Worm (Caenorhabditis elegans) whole organism, young adult: ENCODE measurements around the gene C09G9.3.

Experiments used
- C17E4.6 ChIP-seq: fragments of 200-800 bp; sonication (Bioruptor generic); IDR thresholded peaks from 2 replicates; pipeline ENCODE4 v1.3.6; 2022; ENCODE audit warnings: missing genetic modification reagents, missing genetic modification characterization, missing compliant biosample characterization
- F37B4.10 ChIP-seq: fragments of 200-800 bp; sonication (Bioruptor generic); IDR thresholded peaks from 2 replicates; pipeline ENCODE4 v1.3.6; 2022; ENCODE audit warnings: missing genetic modification characterization, missing compliant biosample characterization
- F49E8.2 ChIP-seq: sonication (generic microtip); optimal IDR thresholded peaks from 3 replicates; lab custom pipeline; 2017; ENCODE audit warnings: missing genetic modification characterization, mild to moderate bottlenecking, missing compliant biosample characterization, antibody characterized with exemption, moderate library complexity; ENCODE audit not compliant: insufficient read depth
- F52B5.7 ChIP-seq: sonication (generic microtip); optimal IDR thresholded peaks from 2 replicates; lab custom pipeline; 2016; ENCODE audit warnings: mild to moderate bottlenecking, missing genetic modification characterization, missing compliant biosample characterization
- F57A8.1 ChIP-seq: fragments of 200-800 bp; sonication (Bioruptor generic); optimal IDR thresholded peaks from 2 replicates; lab custom pipeline; 2018; ENCODE audit warnings: mild to moderate bottlenecking, missing genetic modification characterization, moderate library complexity, missing compliant biosample characterization
- K11D2.4 ChIP-seq: fragments of 200-800 bp; sonication (Bioruptor generic); IDR thresholded peaks from 2 replicates; pipeline ENCODE4 v1.3.6; 2022; ENCODE audit warnings: missing genetic modification reagents, missing genetic modification characterization, missing compliant biosample characterization
- K12H6.12 ChIP-seq: fragments of 200-800 bp; sonication (Bioruptor generic); optimal IDR thresholded peaks from 2 replicates; lab custom pipeline; 2018; ENCODE audit warnings: mild to moderate bottlenecking, missing genetic modification characterization, missing compliant biosample characterization
- T26A5.8 ChIP-seq: sonication (generic microtip); optimal IDR thresholded peaks from 2 replicates; lab custom pipeline; 2016; ENCODE audit warnings: missing genetic modification characterization, missing compliant biosample characterization
- Y53F4B.3 ChIP-seq: fragments of 200-800 bp; sonication (Bioruptor generic); IDR thresholded peaks from 2 replicates; pipeline ENCODE4 v1.3.6; 2022; ENCODE audit warnings: missing genetic modification reagents, missing genetic modification characterization, missing compliant biosample characterization
- Y79H2A.3 ChIP-seq: fragments of 200-800 bp; sonication (Bioruptor generic); conservative IDR thresholded peaks from 2 replicates; pipeline ENCODE4 v1.3.6; 2022; ENCODE audit warnings: missing genetic modification reagents, missing genetic modification characterization, missing compliant biosample characterization
- ZK185.1 ChIP-seq: sonication (generic microtip); optimal IDR thresholded peaks from 2 replicates; lab custom pipeline; 2016; ENCODE audit warnings: mild to moderate bottlenecking, missing genetic modification characterization, missing compliant biosample characterization; ENCODE audit not compliant: poor library complexity, severe bottlenecking
- akir-1 ChIP-seq: fragments of 200-800 bp; sonication (Bioruptor generic); optimal IDR thresholded peaks from 2 replicates; lab custom pipeline; 2018; ENCODE audit warnings: mild to moderate bottlenecking, missing genetic modification characterization, moderate library complexity, missing compliant biosample characterization
- ama-1 ChIP-seq, 3 experiments: fragments of 150-350 bp in 1 of 3; sonication (generic microtip) in 2 of 3; optimal IDR thresholded peaks; 2 replicates each; lab custom pipeline; 2014 to 2018; ENCODE audit warnings: missing biosample characterization in 2 of 3, missing genetic modification characterization in 2 of 3, missing genetic modification reagents in 2 of 3
- attf-3 ChIP-seq: fragments of 200-800 bp; sonication (Bioruptor generic); conservative IDR thresholded peaks from 2 replicates; pipeline ENCODE4 v1.3.6; 2022; ENCODE audit warnings: missing genetic modification reagents, missing genetic modification characterization, missing compliant biosample characterization
- attf-5 ChIP-seq: fragments of 200-800 bp; sonication (Bioruptor generic); optimal IDR thresholded peaks from 2 replicates; lab custom pipeline; 2018; ENCODE audit warnings: mild to moderate bottlenecking, missing genetic modification characterization, missing compliant biosample characterization
- ceh-100 ChIP-seq: fragments of 200-800 bp; sonication (Bioruptor generic); IDR thresholded peaks from 2 replicates; pipeline ENCODE4 v1.3.6; 2022; ENCODE audit warnings: missing genetic modification reagents, missing genetic modification characterization, missing compliant biosample characterization
- ceh-27 ChIP-seq: fragments of 200-800 bp; sonication (Bioruptor generic); optimal IDR thresholded peaks from 2 replicates; lab custom pipeline; 2018; ENCODE audit warnings: mild to moderate bottlenecking, missing genetic modification characterization, moderate library complexity, missing compliant biosample characterization
- ceh-40 ChIP-seq: fragments of 200-800 bp; sonication (Bioruptor generic); IDR thresholded peaks from 2 replicates; pipeline ENCODE4 v1.3.6; 2022; ENCODE audit warnings: missing genetic modification characterization, missing compliant biosample characterization
- ceh-58 ChIP-seq: fragments of 200-800 bp; sonication (Bioruptor generic); IDR thresholded peaks from 2 replicates; pipeline ENCODE4 v1.3.6; 2022; ENCODE audit warnings: missing genetic modification characterization, missing compliant biosample characterization
- ceh-79 ChIP-seq: sonication (generic microtip); optimal IDR thresholded peaks from 2 replicates; lab custom pipeline; 2017; ENCODE audit warnings: mild to moderate bottlenecking, missing genetic modification characterization, missing compliant biosample characterization
- dox-1 ChIP-seq: fragments of 200-800 bp; sonication (Bioruptor generic); IDR thresholded peaks from 2 replicates; pipeline ENCODE4 v1.3.6; 2022; ENCODE audit warnings: missing genetic modification reagents, missing genetic modification characterization, missing compliant biosample characterization
- efl-1 ChIP-seq: fragments of 150-350 bp; optimal IDR thresholded peaks from 2 replicates; lab custom pipeline; 2014; ENCODE audit warnings: missing biosample characterization, missing genetic modification reagents, missing genetic modification characterization
- egl-44 ChIP-seq: fragments of 200-800 bp; sonication (Bioruptor generic); IDR thresholded peaks from 2 replicates; pipeline ENCODE4 v1.3.6; 2022; ENCODE audit warnings: missing genetic modification reagents, missing genetic modification characterization, missing compliant biosample characterization
- fkh-3 ChIP-seq: sonication (generic microtip); optimal IDR thresholded peaks from 2 replicates; lab custom pipeline; 2016; ENCODE audit warnings: mild to moderate bottlenecking, missing genetic modification characterization, missing compliant biosample characterization
- hrde-1 ChIP-seq: sonication (generic microtip); optimal IDR thresholded peaks from 2 replicates; lab custom pipeline; 2016; ENCODE audit warnings: missing genetic modification characterization, mild to moderate bottlenecking, missing compliant biosample characterization, moderate library complexity, missing genotype, missing genetic modification reagents, borderline replicate concordance
- lag-1 ChIP-seq: fragments of 200-800 bp; sonication (Bioruptor generic); IDR thresholded peaks from 2 replicates; pipeline ENCODE4 v1.3.6; 2022; ENCODE audit warnings: missing genetic modification reagents, missing genetic modification characterization, missing compliant biosample characterization
- let-526 ChIP-seq: fragments of 200-800 bp; sonication (Bioruptor generic); IDR thresholded peaks from 2 replicates; pipeline ENCODE4 v1.3.6; 2022; ENCODE audit warnings: missing genetic modification reagents, missing genetic modification characterization, missing compliant biosample characterization
- lin-26 ChIP-seq: fragments of 200-800 bp; sonication (Bioruptor generic); IDR thresholded peaks from 2 replicates; pipeline ENCODE4 v1.3.6; 2022; ENCODE audit warnings: missing genetic modification reagents, missing genetic modification characterization, missing compliant biosample characterization
- lir-1 ChIP-seq: fragments of 200-800 bp; sonication (Bioruptor generic); conservative IDR thresholded peaks from 2 replicates; pipeline ENCODE4 v1.3.6; 2022; ENCODE audit warnings: missing genetic modification reagents, missing genetic modification characterization, missing compliant biosample characterization
- madf-6 ChIP-seq: fragments of 200-800 bp; sonication (Bioruptor generic); IDR thresholded peaks from 2 replicates; pipeline ENCODE4 v1.3.6; 2022; ENCODE audit warnings: missing genetic modification reagents, missing genetic modification characterization, missing compliant biosample characterization
- nfya-2 ChIP-seq: fragments of 200-800 bp; sonication (Bioruptor generic); IDR thresholded peaks from 2 replicates; pipeline ENCODE4 v1.3.6; 2022; ENCODE audit warnings: missing genetic modification reagents, missing genetic modification characterization, missing compliant biosample characterization
- nhr-80 ChIP-seq: sonication (generic microtip); optimal IDR thresholded peaks from 2 replicates; lab custom pipeline; 2016; ENCODE audit warnings: missing genetic modification characterization, missing compliant biosample characterization
- pha-4 ChIP-seq: fragments of 150-350 bp; sonication (generic microtip); optimal IDR thresholded peaks from 2 replicates; lab custom pipeline; 2014; ENCODE audit warnings: missing biosample characterization, missing genetic modification reagents, missing genetic modification characterization
- rcor-1 ChIP-seq: fragments of 200-800 bp; sonication (Bioruptor generic); IDR thresholded peaks from 2 replicates; pipeline ENCODE4 v1.3.6; 2022; ENCODE audit warnings: missing genetic modification reagents, missing genetic modification characterization, missing compliant biosample characterization
- repo-1 ChIP-seq: sonication (generic microtip); optimal IDR thresholded peaks from 2 replicates; lab custom pipeline; 2017; ENCODE audit warnings: mild to moderate bottlenecking, missing genetic modification characterization, missing compliant biosample characterization
- sdz-38 ChIP-seq: sonication (generic microtip); optimal IDR thresholded peaks from 2 replicates; lab custom pipeline; 2016; ENCODE audit warnings: missing genotype, missing genetic modification characterization, missing compliant biosample characterization
- snpc-4 ChIP-seq, 5 experiments: fragments of 150-350 bp in 1 of 5; sonication (generic microtip) in 4 of 5; optimal IDR thresholded peaks; 2 replicates each; lab custom pipeline; 2014 to 2018; ENCODE audit warnings: missing genetic modification characterization in 5 of 5, missing biosample characterization in 3 of 5, antibody characterized with exemption in 2 of 5, mild to moderate bottlenecking in 2 of 5, missing compliant biosample characterization in 2 of 5, missing genotype in 2 of 5, moderate library complexity in 2 of 5, missing genetic modification reagents in 1 of 5
- sptf-2 ChIP-seq: fragments of 200-800 bp; sonication (Bioruptor generic); optimal IDR thresholded peaks from 2 replicates; lab custom pipeline; 2018; ENCODE audit warnings: mild to moderate bottlenecking, missing genetic modification characterization, missing compliant biosample characterization
- unc-130 ChIP-seq: sonication (generic microtip); optimal IDR thresholded peaks from 2 replicates; lab custom pipeline; 2016; ENCODE audit warnings: missing genetic modification reagents, missing genetic modification characterization, missing compliant biosample characterization
- ztf-28 ChIP-seq: fragments of 200-800 bp; sonication (Bioruptor generic); IDR thresholded peaks from 2 replicates; pipeline ENCODE4 v1.3.6; 2022; ENCODE audit warnings: missing genetic modification reagents, missing genetic modification characterization, missing compliant biosample characterization
- ztf-3 ChIP-seq: fragments of 200-800 bp; sonication (Bioruptor generic); optimal IDR thresholded peaks from 2 replicates; lab custom pipeline; 2018; ENCODE audit warnings: mild to moderate bottlenecking, missing genetic modification characterization, missing compliant biosample characterization
- ztf-6 ChIP-seq: fragments of 200-800 bp; sonication (Bioruptor generic); IDR thresholded peaks from 2 replicates; pipeline ENCODE4 v1.3.6; 2022; ENCODE audit warnings: missing genetic modification reagents, missing genetic modification characterization, missing compliant biosample characterization

Gene C09G9.3

ce11 chrIV:8865343-8865742, 7.5 kb downstream of the C09G9.3 start, which contains the start of gene C09G9.1:
Gene C09G9.1 (minus strand): TSS chrIV:8865485.
- TF ChIP-seq sdz-38 (tag; lab: Kevin White, UChicago) (no peak), pha-4 (tag; lab: Kevin White, UChicago) (peak; percentile 10)

ce11 chrIV:8864672-8865071, 8.2 kb downstream of the C09G9.3 start:
- TF ChIP-seq efl-1 (GFP tag; lab: Kevin White, UChicago) (no peak), C17E4.6 (GFP tag; lab: Robert Waterston, UW) (no peak), F57A8.1 (no peak), akir-1 (GFP tag; lab: Kevin White, UChicago) (no peak), ceh-40 (GFP tag; lab: Robert Waterston, UW) (no peak), attf-5 (no peak), fkh-3 (no peak), lag-1 (no peak), ZK185.1 (tag; lab: Kevin White, UChicago) (no peak), ztf-6 (GFP tag; lab: Robert Waterston, UW) (no peak), K11D2.4 (GFP tag; lab: Robert Waterston, UW) (no peak), unc-130 (GFP tag; lab: Kevin White, UChicago) (no peak), ceh-58 (no peak), madf-6 (GFP tag; lab: Robert Waterston, UW) (no peak), ztf-3 (no peak), Y53F4B.3 (no peak), snpc-4 (GFP tag; optimal IDR thresholded peaks at IDR 0.05; lab: Kevin White, UChicago) (no peak), snpc-4 (tag; optimal IDR thresholded peaks at IDR 0.05; lab: Kevin White, UChicago) (no peak), ceh-100 (GFP tag; lab: Robert Waterston, UW) (no peak), ztf-28 (GFP tag; lab: Robert Waterston, UW) (no peak), sptf-2 (no peak)

DNA sequence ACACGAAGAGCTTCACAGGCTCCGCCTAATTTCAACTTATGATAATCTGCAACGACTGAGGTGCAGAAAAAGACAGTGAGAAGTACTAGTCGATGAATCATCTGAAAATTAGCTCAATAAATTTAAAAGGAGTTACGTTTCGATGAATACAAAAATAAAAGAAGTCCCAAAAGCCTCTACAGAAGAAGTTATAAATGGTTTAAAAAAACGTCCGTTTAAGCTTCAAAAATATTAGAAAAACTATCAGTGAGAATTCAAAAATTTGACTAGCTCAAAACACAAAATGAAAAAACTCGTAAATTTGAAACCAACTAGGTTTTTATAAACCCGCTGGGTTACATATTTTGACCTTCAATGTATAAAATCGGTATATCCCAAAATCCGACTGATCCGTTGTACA, 16.9 kb downstream of the C09G9.3 start, which contains the start of gene T11B7.5:
Gene T11B7.5, minus strand, starts transcription at position 101 of the 400 bp plus-strand sequence.
- TF ChIP-seq rcor-1 (GFP tag; lab: Robert Waterston, UW) (no peak), K12H6.12 (tag; lab: Kevin White, UChicago) (no peak), dox-1 (GFP tag; lab: Robert Waterston, UW) (no peak), ama-1 (optimal IDR thresholded peaks at IDR 0.05; lab: Kevin White, UChicago) (no peak), ama-1 (GFP tag; optimal IDR thresholded peaks at IDR 0.05; lab: Kevin White, UChicago) (no peak), nhr-80 (tag; lab: Kevin White, UChicago) (no peak), T26A5.8 (tag; lab: Kevin White, UChicago) (no peak), Y79H2A.3 (no peak), lin-26 (GFP tag; lab: Robert Waterston, UW) (no peak), C17E4.6 (GFP tag; lab: Robert Waterston, UW) (no peak), nfya-2 (GFP tag; lab: Robert Waterston, UW) (no peak), lir-1 (GFP tag; lab: Robert Waterston, UW) (no peak)

DNA sequence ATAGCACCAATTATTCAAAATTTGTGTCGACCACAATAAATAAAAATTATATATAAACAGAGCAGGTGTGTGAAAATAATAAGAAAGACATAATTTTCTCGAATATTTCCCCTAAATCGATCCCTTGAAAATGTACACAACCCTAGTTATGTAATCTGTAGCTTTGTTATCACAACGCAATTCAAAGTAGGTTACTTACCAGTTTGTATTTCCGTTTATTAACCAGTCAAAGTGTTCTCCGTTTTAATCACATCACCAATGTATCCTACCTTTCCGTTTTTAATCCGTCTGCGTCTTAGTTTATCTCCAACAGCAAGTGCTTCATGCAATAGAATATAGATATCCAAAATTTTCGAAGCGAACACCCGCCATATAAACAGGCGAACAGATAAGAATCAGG, 19.6 kb downstream of the C09G9.3 start:
- TF ChIP-seq egl-44 (GFP tag; lab: Robert Waterston, UW) (no peak), K11D2.4 (GFP tag; lab: Robert Waterston, UW) (no peak), K12H6.12 (tag; lab: Kevin White, UChicago) (no peak), ceh-79 (tag; lab: Kevin White, UChicago) (no peak), C17E4.6 (GFP tag; lab: Robert Waterston, UW) (no peak), lin-26 (GFP tag; lab: Robert Waterston, UW) (no peak), unc-130 (GFP tag; lab: Kevin White, UChicago) (no peak), let-526 (GFP tag; lab: Robert Waterston, UW) (no peak), ama-1 (optimal IDR thresholded peaks at IDR 0.05; lab: Kevin White, UChicago) (no peak), ama-1 (GFP tag; optimal IDR thresholded peaks at IDR 0.05; lab: Kevin White, UChicago) (no peak), repo-1 (tag; lab: Kevin White, UChicago) (no peak), hrde-1 (tag; lab: Kevin White, UChicago) (no peak), attf-3 (GFP tag; lab: Robert Waterston, UW) (no peak), F49E8.2 (tag; lab: Kevin White, UChicago) (no peak), F57A8.1 (no peak), F37B4.10 (no peak), madf-6 (GFP tag; lab: Robert Waterston, UW) (no peak), ZK185.1 (tag; lab: Kevin White, UChicago) (no peak), Y79H2A.3 (no peak), ceh-27 (GFP tag; lab: Kevin White, UChicago) (no peak), F52B5.7 (tag; lab: Kevin White, UChicago) (no peak)
- TF ChIP-seq, all 124 proteins: peak for 0
